Fruit fly (Drosophila melanogaster) whole organism, embryonic: ENCODE results near the gene sima.

Experiments
- Awh ChIP-seq: fragments of 200-800 bp; sonication (Bioruptor generic); IDR thresholded peaks from 2 replicates; pipeline ENCODE4, ENCODE4 v1.3.6; 2022; ENCODE audit warnings: missing biosample characterization, missing genetic modification characterization
- CG1024 ChIP-seq: fragments of 200-800 bp; sonication (Bioruptor generic); IDR thresholded peaks from 2 replicates; pipeline ENCODE4 v1.3.6; 2022; ENCODE audit warnings: missing biosample characterization, missing genetic modification characterization
- CG10654 ChIP-seq: fragments of 200-800 bp; sonication (Bioruptor generic); optimal IDR thresholded peaks from 2 replicates; lab custom pipeline; 2016; ENCODE audit warnings: missing biosample characterization, missing genetic modification characterization
- CG11695 ChIP-seq: fragments of 200-800 bp; sonication (Bioruptor generic); IDR thresholded peaks from 3 replicates; pipeline ENCODE4 v1.3.6; 2022; ENCODE audit warnings: missing biosample characterization, missing genetic modification characterization
- CG13775 ChIP-seq: fragments of 200-800 bp; sonication (Bioruptor generic); optimal IDR thresholded peaks from 3 replicates; lab custom pipeline; 2017; ENCODE audit warnings: missing biosample characterization, mild to moderate bottlenecking, missing genetic modification characterization
- CG1603 ChIP-seq: fragments of 200-800 bp; sonication (Bioruptor generic); optimal IDR thresholded peaks from 2 replicates; lab custom pipeline; 2019; ENCODE audit warnings: missing biosample characterization, mild to moderate bottlenecking, missing genetic modification characterization, moderate library complexity
- CG16863 ChIP-seq: fragments of 200-800 bp; sonication (Bioruptor generic); optimal IDR thresholded peaks from 3 replicates; lab custom pipeline; 2016; ENCODE audit warnings: missing biosample characterization, missing genetic modification characterization
- CG30431 ChIP-seq: fragments of 200-800 bp; sonication (Bioruptor generic); optimal IDR thresholded peaks from 2 replicates; lab custom pipeline; 2017; ENCODE audit warnings: missing biosample characterization, missing genetic modification characterization
- CG31441 ChIP-seq: fragments of 200-800 bp; sonication (Bioruptor generic); IDR thresholded peaks from 2 replicates; pipeline ENCODE4 v1.3.6; 2022; ENCODE audit warnings: missing biosample characterization, missing genetic modification characterization
- CG32767 ChIP-seq: fragments of 200-800 bp; sonication (Bioruptor generic); IDR thresholded peaks from 2 replicates; pipeline ENCODE4 v1.3.6; 2022; ENCODE audit warnings: missing biosample characterization, missing genetic modification characterization
- CG8388 ChIP-seq: fragments of 200-800 bp; sonication (Bioruptor generic); optimal IDR thresholded peaks from 2 replicates; lab custom pipeline; 2019; ENCODE audit warnings: missing biosample characterization, mild to moderate bottlenecking, missing genetic modification characterization, moderate library complexity
- CG8924 ChIP-seq: fragments of 200-800 bp; optimal IDR thresholded peaks from 3 replicates; lab custom pipeline; 2019; ENCODE audit warnings: missing biosample characterization, mild to moderate bottlenecking, missing genetic modification characterization, moderate library complexity
- Dek ChIP-seq: fragments of 200-800 bp; sonication (Bioruptor generic); optimal IDR thresholded peaks from 3 replicates; lab custom pipeline; 2019; ENCODE audit warnings: missing biosample characterization, mild to moderate bottlenecking, missing genetic modification characterization, moderate library complexity
- Dfd ChIP-seq, 2 experiments: fragments of >200 bp; optimal IDR thresholded peaks; 2 replicates each; lab custom pipeline; 2017; ENCODE audit warnings: missing biosample characterization in 2 of 2, missing genetic modification characterization in 2 of 2
- Hr39 ChIP-seq: fragments of >200 bp; optimal IDR thresholded peaks from 2 replicates; lab custom pipeline; 2017
- Jarid2 ChIP-seq: fragments of 200-800 bp; sonication (Bioruptor generic); optimal IDR thresholded peaks from 3 replicates; lab custom pipeline; 2017; ENCODE audit warnings: mild to moderate bottlenecking, missing biosample characterization, missing genetic modification reagents, missing genetic modification characterization
- Kr ChIP-seq: fragments of 200-800 bp; sonication (Bioruptor generic); optimal IDR thresholded peaks from 2 replicates; lab custom pipeline; 2017; ENCODE audit warnings: missing biosample characterization, mild to moderate bottlenecking, missing genetic modification characterization
- Mrtf ChIP-seq: fragments of 200-800 bp; sonication (Bioruptor generic); IDR thresholded peaks from 3 replicates; pipeline ENCODE4 v1.3.6; 2022; ENCODE audit warnings: missing biosample characterization, missing genetic modification characterization
- NfI ChIP-seq: fragments of 200-800 bp; sonication (Bioruptor generic); optimal IDR thresholded peaks from 3 replicates; lab custom pipeline; 2018; ENCODE audit warnings: missing biosample characterization, mild to moderate bottlenecking, missing genetic modification characterization, moderate library complexity
- Pdp1 ChIP-seq, 2 experiments: fragments of 200-800 bp; sonication (Bioruptor generic); optimal IDR thresholded peaks; 3 replicates each; lab custom pipeline; 2016; ENCODE audit warnings: missing biosample characterization in 2 of 2, missing genetic modification characterization in 2 of 2, mild to moderate bottlenecking in 1 of 2, moderate library complexity in 1 of 2
- Stat92E ChIP-seq, 3 experiments: fragments of >200 bp in 2 of 3; fragments of 200-800 bp in 1 of 3; sonication (Bioruptor generic) in 1 of 3; optimal IDR thresholded peaks; 2 replicates each; lab custom pipeline; 2017 to 2019; ENCODE audit warnings: missing biosample characterization in 3 of 3, missing genetic modification characterization in 3 of 3, mild to moderate bottlenecking in 1 of 3, moderate library complexity in 1 of 3
- aop ChIP-seq: fragments of 200-800 bp; sonication (Bioruptor generic); IDR thresholded peaks from 2 replicates; pipeline ENCODE4 v1.3.6; 2022; ENCODE audit warnings: missing biosample characterization, missing genetic modification characterization
- bbx ChIP-seq: fragments of 200-800 bp; sonication (Bioruptor generic); IDR thresholded peaks from 2 replicates; pipeline ENCODE4 v1.3.6; 2022; ENCODE audit warnings: missing biosample characterization, missing genetic modification characterization; ENCODE audit not compliant: partially characterized antibody
- cas ChIP-seq: fragments of 200-800 bp; sonication (Bioruptor generic); IDR thresholded peaks from 2 replicates; pipeline ENCODE4 v1.3.6; 2022; ENCODE audit warnings: missing biosample characterization, missing genetic modification characterization
- dmrt11E ChIP-seq: fragments of 200-800 bp; sonication (Bioruptor generic); optimal IDR thresholded peaks from 3 replicates; lab custom pipeline; 2018; ENCODE audit warnings: missing biosample characterization, mild to moderate bottlenecking, missing genetic modification characterization, moderate library complexity
- dmrt99B ChIP-seq: fragments of 200-800 bp; sonication (Bioruptor generic); optimal IDR thresholded peaks from 2 replicates; lab custom pipeline; 2018; ENCODE audit warnings: missing biosample characterization, mild to moderate bottlenecking, missing genetic modification characterization, moderate library complexity
- ftz-f1 ChIP-seq: fragments of 200-800 bp; sonication (Bioruptor generic); optimal IDR thresholded peaks from 2 replicates; lab custom pipeline; 2016; ENCODE audit warnings: missing biosample characterization, missing genetic modification characterization
- gcm ChIP-seq: fragments of 200-800 bp; sonication (Bioruptor generic); optimal IDR thresholded peaks from 2 replicates; lab custom pipeline; 2019; ENCODE audit warnings: missing biosample characterization, mild to moderate bottlenecking, missing genetic modification characterization, moderate library complexity
- gt ChIP-seq: fragments of 200-800 bp; sonication (Bioruptor generic); IDR thresholded peaks from 2 replicates; pipeline ENCODE4 v1.3.6; 2022; ENCODE audit warnings: missing biosample characterization, missing genetic modification characterization
- lilli ChIP-seq: fragments of 200-800 bp; sonication (Bioruptor generic); optimal IDR thresholded peaks from 3 replicates; lab custom pipeline; 2016; ENCODE audit warnings: missing biosample characterization, missing genetic modification characterization
- nerfin-1 ChIP-seq: fragments of 200-800 bp; sonication (Bioruptor generic); optimal IDR thresholded peaks from 3 replicates; lab custom pipeline; 2019; ENCODE audit warnings: missing biosample characterization, mild to moderate bottlenecking, missing genetic modification characterization, moderate library complexity
- nmo ChIP-seq: fragments of 200-800 bp; sonication (Bioruptor generic); optimal IDR thresholded peaks from 2 replicates; lab custom pipeline; 2018; ENCODE audit warnings: missing biosample characterization, mild to moderate bottlenecking, missing genetic modification characterization, moderate library complexity
- org-1 ChIP-seq: fragments of 200-800 bp; sonication (Bioruptor generic); optimal IDR thresholded peaks from 2 replicates; lab custom pipeline; 2017; ENCODE audit warnings: missing biosample characterization, missing genetic modification characterization
- pan ChIP-seq, 4 experiments: fragments of >200 bp in 3 of 4; fragments of 200-800 bp in 1 of 4; sonication (Bioruptor generic) in 1 of 4; optimal IDR thresholded peaks in 3 of 4; IDR thresholded peaks in 1 of 4; 2 replicates each; pipeline versions ENCODE4 v1.3.6 to Lab custom; 2017 to 2022; ENCODE audit warnings: missing biosample characterization in 2 of 4, missing genetic modification characterization in 2 of 4, mixed read lengths in 1 of 4
- prd ChIP-seq, 3 experiments: fragments of >200 bp in 2 of 3; fragments of 200-800 bp in 1 of 3; sonication (Bioruptor generic) in 1 of 3; optimal IDR thresholded peaks in 2 of 3; IDR thresholded peaks in 1 of 3; 2 replicates in 2 of 3; 3 replicates in 1 of 3; pipeline versions ENCODE4 v1.3.6 to Lab custom; 2017 to 2022; ENCODE audit warnings: missing biosample characterization in 1 of 3, missing genetic modification characterization in 1 of 3
- pros ChIP-seq: fragments of 200-800 bp; sonication (Bioruptor generic); optimal IDR thresholded peaks from 3 replicates; lab custom pipeline; 2019; ENCODE audit warnings: missing biosample characterization, mild to moderate bottlenecking, missing genetic modification characterization, moderate library complexity
- psq ChIP-seq: fragments of 200-800 bp; sonication (Bioruptor generic); optimal IDR thresholded peaks from 2 replicates; lab custom pipeline; 2017; ENCODE audit warnings: missing biosample characterization, missing genetic modification characterization
- slp2 ChIP-seq: fragments of 200-800 bp; sonication (Bioruptor generic); optimal IDR thresholded peaks from 2 replicates; lab custom pipeline; 2016; ENCODE audit warnings: missing biosample characterization, missing genetic modification characterization
- tgo ChIP-seq: fragments of 200-800 bp; sonication (Bioruptor generic); IDR thresholded peaks from 3 replicates; pipeline ENCODE4 v1.3.6; 2022; ENCODE audit warnings: missing biosample characterization, missing genetic modification characterization
- tin ChIP-seq: fragments of 200-800 bp; sonication (Bioruptor generic); optimal IDR thresholded peaks from 3 replicates; lab custom pipeline; 2016; ENCODE audit warnings: missing biosample characterization, missing genetic modification characterization
- toy ChIP-seq: fragments of 200-800 bp; sonication (Bioruptor generic); IDR thresholded peaks from 2 replicates; pipeline ENCODE4 v1.3.6; 2022; ENCODE audit warnings: missing biosample characterization, missing genetic modification characterization
- trem ChIP-seq: fragments of 200-800 bp; optimal IDR thresholded peaks from 3 replicates; lab custom pipeline; 2019; ENCODE audit warnings: missing biosample characterization, mild to moderate bottlenecking, missing genetic modification characterization, moderate library complexity
- unc-4 ChIP-seq: fragments of 200-800 bp; sonication (Bioruptor generic); IDR thresholded peaks from 2 replicates; pipeline ENCODE4 v1.3.6; 2022; ENCODE audit warnings: missing biosample characterization, missing genetic modification characterization; ENCODE audit not compliant: partially characterized antibody
- vfl ChIP-seq: fragments of 200-800 bp; sonication (Bioruptor generic); optimal IDR thresholded peaks from 2 replicates; lab custom pipeline; 2016; ENCODE audit warnings: missing biosample characterization, missing genetic modification characterization
- wdn ChIP-seq: fragments of 200-800 bp; sonication (Bioruptor generic); IDR thresholded peaks from 2 replicates; pipeline ENCODE4 v1.3.6; 2022; ENCODE audit warnings: missing biosample characterization, missing genetic modification characterization
- zfh2 ChIP-seq: fragments of 200-800 bp; sonication (Bioruptor generic); optimal IDR thresholded peaks from 2 replicates; lab custom pipeline; 2016; ENCODE audit warnings: missing biosample characterization, missing genetic modification characterization

Gene sima

dm6 chr3R:30170671-30171667 lies 112.9 kb downstream of the sima start, which contains the start of gene Rsod (continued):
- TF ChIP-seq CG13775 (GFP tag; lab: Kevin White, UChicago) = peak; percentile 26
- peak; percentile 86 for TF ChIP-seq Awh (GFP tag; lab: Robert Waterston, UW)
- no peak for TF ChIP-seq Dfd (GFP tag; optimal IDR thresholded peaks at IDR 0.05; lab: Kevin White, UChicago)
- peak; percentile 41 for TF ChIP-seq dmrt11E (tag; lab: Kevin White, UChicago)
- TF ChIP-seq prd (optimal IDR thresholded peaks at IDR 0.05; lab: Kevin White, UChicago) = no peak
- peak; percentile 73; the same call in 2 of the 3 replicates for TF ChIP-seq prd (GFP tag; IDR thresholded peaks at IDR 0.05; lab: Robert Waterston, UW)
- peak; percentile 45; the same call in 1 of the 2 replicates for TF ChIP-seq aop (GFP tag; lab: Robert Waterston, UW)
- peak; percentile 7 for TF ChIP-seq CG16863
- peak in 1 of 2 experiments; percentile 32 for TF ChIP-seq Pdp1 (GFP tag; optimal IDR thresholded peaks at IDR 0.05; lab: Kevin White, UChicago)
- peak; percentile 55 for TF ChIP-seq Jarid2 (GFP tag; lab: Kevin White, UChicago)
- TF ChIP-seq dmrt99B (tag; lab: Kevin White, UChicago) = peak; percentile 73
- TF ChIP-seq CG8388 (GFP tag; lab: Kevin White, UChicago) = peak; percentile 67
- TF ChIP-seq ftz-f1 (GFP tag; lab: Kevin White, UChicago) = peak; percentile 37
- no peak for TF ChIP-seq vfl (GFP tag; lab: Kevin White, UChicago)
- peak; percentile 35; the same call in 1 of the 2 replicates for TF ChIP-seq CG1024 (GFP tag; lab: Robert Waterston, UW)
- peak; percentile 55 for TF ChIP-seq nmo (GFP tag; lab: Kevin White, UChicago)
- peak; percentile 56 for TF ChIP-seq pros (GFP tag; lab: Kevin White, UChicago)
- TF ChIP-seq Hr39 = no peak
- TF ChIP-seq Kr (GFP tag; lab: Kevin White, UChicago) = no peak
- peak; percentile 46 for TF ChIP-seq tin (GFP tag; lab: Kevin White, UChicago)
- peak; percentile 52 for TF ChIP-seq CG31441 (GFP tag; lab: Robert Waterston, UW)
- peak; percentile 40 for TF ChIP-seq CG10654 (GFP tag; lab: Kevin White, UChicago)
- peak; percentile 9 for TF ChIP-seq nerfin-1 (tag; lab: Kevin White, UChicago)
- peak; percentile 64 for TF ChIP-seq CG1603 (tag; lab: Kevin White, UChicago)
- no peak for TF ChIP-seq zfh2 (GFP tag; lab: Kevin White, UChicago)
- TF ChIP-seq NfI (GFP tag; lab: Kevin White, UChicago) = peak; percentile 64
- TF ChIP-seq gcm (GFP tag; lab: Kevin White, UChicago) = peak; percentile 14
- TF ChIP-seq pan (optimal IDR thresholded peaks at IDR 0.05; lab: Kevin White, UChicago) = no peak
- TF ChIP-seq pan (GFP tag; optimal IDR thresholded peaks at IDR 0.05 in 1 of 2, IDR thresholded peaks at IDR 0.05 in 1 of 2) = peak in 1 of 2 experiments; percentile 86
- TF ChIP-seq CG11695 (GFP tag; lab: Robert Waterston, UW) = peak; percentile 59; the same call in 2 of the 3 replicates
- 0 out of 2 replicates have a peak, but pooled peaks have one; percentile 33 for TF ChIP-seq wdn (GFP tag; lab: Robert Waterston, UW)
- TF ChIP-seq lilli (GFP tag; lab: Kevin White, UChicago) = peak; percentile 32
- TF ChIP-seq bbx = peak; percentile 22; the same call in 1 of the 2 replicates
- peak; percentile 60 for TF ChIP-seq toy (GFP tag; lab: Robert Waterston, UW)
- TF ChIP-seq gt (GFP tag; lab: Robert Waterston, UW) = peak; percentile 66
- no peak for TF ChIP-seq slp2 (GFP tag; lab: Kevin White, UChicago)
- TF ChIP-seq org-1 (GFP tag; lab: Kevin White, UChicago) = peak; percentile 13
- TF ChIP-seq Stat92E (GFP tag; optimal IDR thresholded peaks at IDR 0.05; lab: Kevin White, UChicago) = peak in 1 of 3 experiments; percentile 73
- TF ChIP-seq CG30431 = peak; percentile 26
- peak; percentile 37 for TF ChIP-seq trem (tag; lab: Kevin White, UChicago)
- peak; percentile 41; the same call in 1 of the 2 replicates for TF ChIP-seq cas (GFP tag; lab: Robert Waterston, UW)
- TF ChIP-seq Dek (tag; lab: Kevin White, UChicago) = peak; percentile 16
- TF ChIP-seq tgo = peak; percentile 79
- TF ChIP-seq unc-4 (GFP tag; lab: Robert Waterston, UW) = no peak
- TF ChIP-seq Mrtf (GFP tag; lab: Robert Waterston, UW) = peak; percentile 74
- peak; percentile 33 for TF ChIP-seq CG8924 (tag; lab: Kevin White, UChicago)
- peak; percentile 42 for TF ChIP-seq psq
- peak; percentile 38; the same call in 1 of the 2 replicates for TF ChIP-seq CG32767
